Fruit fly (Drosophila melanogaster): ENCODE data around the gene RhoU.
A peak's percentile ranks its signal among the peaks of the same experiment; 100 is the strongest.

The RhoU gene

DNA sequence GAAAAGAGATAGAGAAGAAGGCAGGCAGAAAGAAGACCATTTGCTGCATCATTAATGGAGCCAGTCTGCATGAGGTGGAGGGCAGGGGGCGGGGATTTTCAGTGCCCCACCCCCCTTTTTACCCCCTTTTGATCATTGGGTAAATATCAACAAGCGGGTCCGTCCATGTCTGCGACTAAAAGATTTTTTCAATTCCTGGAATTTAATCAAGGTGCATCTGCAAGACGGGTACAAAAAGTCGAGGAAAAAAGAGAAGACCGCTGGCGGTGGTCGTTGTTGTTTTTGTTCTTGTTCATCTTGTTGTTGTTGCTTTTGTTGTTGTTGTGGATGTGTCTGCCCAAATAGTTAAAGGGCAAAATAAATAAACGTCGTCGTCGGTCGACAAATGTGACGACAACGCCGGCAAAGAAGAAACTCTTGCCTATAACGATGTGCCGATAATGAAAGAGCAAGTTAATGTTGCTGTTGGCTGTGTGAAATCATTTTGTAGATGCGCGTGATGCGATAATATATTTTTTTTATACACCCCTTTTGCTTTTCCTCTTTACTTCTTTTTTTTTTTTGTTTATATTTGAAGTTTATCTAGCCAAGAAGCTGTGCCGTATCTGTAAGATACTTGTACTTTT is 29.4 kb downstream of the RhoU start (continued):
- TF ChIP-seq ERR (GFP tag; optimal IDR thresholded peaks at IDR 0.05) (no peak), sisA (GFP tag; IDR thresholded peaks at IDR 0.05) (no peak), Mes4 (GFP tag; optimal IDR thresholded peaks at IDR 0.05) (peak; percentile 20), da (GFP tag; optimal IDR thresholded peaks at IDR 0.05) (no peak), ranshi (GFP tag; IDR thresholded peaks at IDR 0.05) (no peak), CG12299 (tag; optimal IDR thresholded peaks at IDR 0.05) (no peak), Abd-B (GFP tag; optimal IDR thresholded peaks at IDR 0.05) (no peak), ac (GFP tag; optimal IDR thresholded peaks at IDR 0.05) (peak; percentile 45), row (GFP tag; IDR thresholded peaks at IDR 0.05) (no peak), z (GFP tag; IDR thresholded peaks at IDR 0.05) (no peak), bcd (GFP tag; optimal IDR thresholded peaks at IDR 0.05) (peak; percentile 34), gce (GFP tag; IDR thresholded peaks at IDR 0.05) (no peak), CG9609 (GFP tag; optimal IDR thresholded peaks at IDR 0.05) (no peak), eyg (GFP tag; optimal IDR thresholded peaks at IDR 0.05) (no peak), CG11093 (GFP tag; IDR thresholded peaks at IDR 0.05) (no peak), Opbp (GFP tag; IDR thresholded peaks at IDR 0.05; ENCODE audit: partially characterized antibody) (no peak), CG12659 (GFP tag; optimal IDR thresholded peaks at IDR 0.05) (no peak), MESR4 (GFP tag; optimal IDR thresholded peaks at IDR 0.05) (no peak), chif (GFP tag; optimal IDR thresholded peaks at IDR 0.05) (peak in 1 of 2 experiments; percentile 22), CG6765 (GFP tag; optimal IDR thresholded peaks at IDR 0.05) (no peak), CG10979 (tag; optimal IDR thresholded peaks at IDR 0.05) (no peak), CG10654 (GFP tag; optimal IDR thresholded peaks at IDR 0.05) (no peak), CG17568 (GFP tag; optimal IDR thresholded peaks at IDR 0.05) (peak; percentile 4), CG13287 (GFP tag; IDR thresholded peaks at IDR 0.05; ENCODE audit: partially characterized antibody) (no peak), CG15011 (GFP tag; optimal IDR thresholded peaks at IDR 0.05) (no peak), CG12236 (GFP tag; optimal IDR thresholded peaks at IDR 0.05) (no peak), emc (GFP tag; optimal IDR thresholded peaks at IDR 0.05) (no peak), Oaz (GFP tag; IDR thresholded peaks at IDR 0.05) (no peak), CG16779 (GFP tag; IDR thresholded peaks at IDR 0.05) (no peak), NFAT (GFP tag; IDR thresholded peaks at IDR 0.05) (no peak), CG13424 (tag; optimal IDR thresholded peaks at IDR 0.05) (no peak), CG12391 (tag; optimal IDR thresholded peaks at IDR 0.05) (no peak), ems (GFP tag; optimal IDR thresholded peaks at IDR 0.05) (no peak), B-H2 (GFP tag; optimal IDR thresholded peaks at IDR 0.05) (no peak), fd64A (GFP tag; optimal IDR thresholded peaks at IDR 0.05) (peak; percentile 11), Mad (GFP tag; optimal IDR thresholded peaks at IDR 0.05) (no peak), Drgx (GFP tag; IDR thresholded peaks at IDR 0.05) (no peak), Jarid2 (GFP tag; optimal IDR thresholded peaks at IDR 0.05) (no peak), CG1233 (GFP tag; optimal IDR thresholded peaks at IDR 0.05) (no peak), Trl (optimal IDR thresholded peaks at IDR 0.05) (no peak), Trl (GFP tag; optimal IDR thresholded peaks at IDR 0.05) (peak; percentile 36), CG8944 (GFP tag; optimal IDR thresholded peaks at IDR 0.05) (no peak), D (optimal IDR thresholded peaks at IDR 0.05) (no peak), D (GFP tag; optimal IDR thresholded peaks at IDR 0.05) (peak; percentile 76), YL-1 (GFP tag; optimal IDR thresholded peaks at IDR 0.05) (no peak), Sry-β (GFP tag; optimal IDR thresholded peaks at IDR 0.05) (peak; percentile 19), bowl (GFP tag; IDR thresholded peaks at IDR 0.05) (no peak), odd (GFP tag; optimal IDR thresholded peaks at IDR 0.05) (no peak), Awh (GFP tag; IDR thresholded peaks at IDR 0.05) (peak; percentile 77), cwo (GFP tag; optimal IDR thresholded peaks at IDR 0.05) (no peak), tap (tag; optimal IDR thresholded peaks at IDR 0.05) (no peak), gt (GFP tag; IDR thresholded peaks at IDR 0.05) (no peak)

All from whole organism, embryonic.